Fruit fly (Drosophila melanogaster): ENCODE measurements around the gene Jhbp2.

- no peak for TF ChIP-seq usp (GFP tag; optimal IDR thresholded peaks at IDR 0.05)
- TF ChIP-seq CG8478 (optimal IDR thresholded peaks at IDR 0.05), result no peak
Observed at dm6 chr3R:4981076-4981593, 20.0 kb upstream of the Jhbp2 start.

Data from whole organism.